Worm (Caenorhabditis elegans) whole organism, L3 larva: ENCODE measurements around the gene fbxc-58.

Experiments
- ama-1 ChIP-seq: fragments of 150-350 bp; optimal IDR thresholded peaks from 2 replicates; lab custom pipeline; 2018
- ceh-28 ChIP-seq: fragments of 150-350 bp; optimal IDR thresholded peaks from 2 replicates; lab custom pipeline; 2014; ENCODE audit warnings: missing biosample characterization, missing genetic modification reagents, missing genetic modification characterization
- ceh-82 ChIP-seq: fragments of 150-350 bp; optimal IDR thresholded peaks from 2 replicates; lab custom pipeline; 2014; ENCODE audit warnings: missing biosample characterization, missing genetic modification characterization
- ceh-9 ChIP-seq: sonication (generic microtip); optimal IDR thresholded peaks from 2 replicates; lab custom pipeline; 2018; ENCODE audit warnings: missing biosample characterization, missing genetic modification characterization
- daf-12 ChIP-seq: fragments of 150-350 bp; optimal IDR thresholded peaks from 2 replicates; lab custom pipeline; 2014; ENCODE audit warnings: missing biosample characterization, missing genetic modification reagents, missing genetic modification characterization
- egl-27 ChIP-seq: sonication (generic microtip); optimal IDR thresholded peaks from 4 replicates; lab custom pipeline; 2017; ENCODE audit warnings: missing biosample characterization, missing genetic modification reagents, missing genetic modification characterization
- egl-5 ChIP-seq: fragments of 150-350 bp; optimal IDR thresholded peaks from 2 replicates; lab custom pipeline; 2017; ENCODE audit warnings: missing biosample characterization, missing genetic modification reagents, missing genetic modification characterization, inconsistent platforms
- elt-2 ChIP-seq: sonication (generic microtip); optimal IDR thresholded peaks from 2 replicates; lab custom pipeline; 2016; ENCODE audit warnings: missing genetic modification reagents, mild to moderate bottlenecking, missing genetic modification characterization, missing compliant biosample characterization
- elt-3 ChIP-seq, 3 experiments: fragments of 150-350 bp in 1 of 3; sonication (generic microtip) in 2 of 3; optimal IDR thresholded peaks; 2 replicates in 2 of 3; 4 replicates in 1 of 3; lab custom pipeline; 2014 to 2017; ENCODE audit warnings: missing biosample characterization in 3 of 3, missing genetic modification characterization in 3 of 3
- eor-1 ChIP-seq, 2 experiments: fragments of 150-350 bp; optimal IDR thresholded peaks; 2 replicates each; lab custom pipeline; 2014 to 2018; ENCODE audit warnings: missing biosample characterization in 2 of 2, missing genetic modification characterization in 2 of 2
- fkh-10 ChIP-seq: sonication (generic microtip); optimal IDR thresholded peaks from 2 replicates; lab custom pipeline; 2017; ENCODE audit warnings: missing biosample characterization, missing genetic modification reagents, missing genetic modification characterization
- fos-1 ChIP-seq: fragments of 150-350 bp; optimal IDR thresholded peaks from 2 replicates; lab custom pipeline; 2014; ENCODE audit warnings: missing biosample characterization, missing genetic modification characterization
- hmg-11 ChIP-seq: sonication (generic microtip); optimal IDR thresholded peaks from 2 replicates; lab custom pipeline; 2016; ENCODE audit warnings: missing genetic modification characterization, missing compliant biosample characterization
- jun-1 ChIP-seq: fragments of 150-350 bp; optimal IDR thresholded peaks from 2 replicates; lab custom pipeline; 2014; ENCODE audit warnings: missing biosample characterization, missing genetic modification reagents, missing genetic modification characterization
- lin-15B ChIP-seq: fragments of 150-350 bp; optimal IDR thresholded peaks from 2 replicates; lab custom pipeline; 2014; ENCODE audit warnings: missing biosample characterization, missing genetic modification characterization
- lin-39 ChIP-seq: fragments of 150-350 bp; optimal IDR thresholded peaks from 2 replicates; lab custom pipeline; 2018; ENCODE audit warnings: missing biosample characterization, missing genetic modification reagents, missing genetic modification characterization
- mdl-1 ChIP-seq: fragments of 150-350 bp; optimal IDR thresholded peaks from 2 replicates; lab custom pipeline; 2014; ENCODE audit warnings: missing biosample characterization, missing genetic modification characterization
- nhr-11 ChIP-seq: fragments of 150-350 bp; optimal IDR thresholded peaks from 2 replicates; lab custom pipeline; 2014; ENCODE audit warnings: missing biosample characterization, missing genetic modification characterization
- nhr-12 ChIP-seq: fragments of 150-350 bp; optimal IDR thresholded peaks from 2 replicates; lab custom pipeline; 2014; ENCODE audit warnings: missing biosample characterization, missing genetic modification characterization
- nhr-23 ChIP-seq: fragments of 150-350 bp; optimal IDR thresholded peaks from 2 replicates; lab custom pipeline; 2014; ENCODE audit warnings: missing biosample characterization, missing genetic modification reagents, missing genetic modification characterization
- nhr-237 ChIP-seq: fragments of 150-350 bp; optimal IDR thresholded peaks from 2 replicates; lab custom pipeline; 2014; ENCODE audit warnings: missing biosample characterization, missing genetic modification characterization
- nhr-25 ChIP-seq: sonication (generic microtip); optimal IDR thresholded peaks from 2 replicates; lab custom pipeline; 2017; ENCODE audit warnings: missing biosample characterization, missing genetic modification characterization
- nhr-28 ChIP-seq: fragments of 150-350 bp; optimal IDR thresholded peaks from 2 replicates; lab custom pipeline; 2014; ENCODE audit warnings: missing biosample characterization, missing genetic modification characterization
- nhr-43 ChIP-seq: sonication (generic microtip); optimal IDR thresholded peaks from 2 replicates; lab custom pipeline; 2016; ENCODE audit warnings: mild to moderate bottlenecking, missing genetic modification characterization, missing compliant biosample characterization; ENCODE audit not compliant: poor library complexity, severe bottlenecking
- nhr-77 ChIP-seq: fragments of 150-350 bp; optimal IDR thresholded peaks from 2 replicates; lab custom pipeline; 2014; ENCODE audit warnings: missing biosample characterization, missing genetic modification characterization
- pha-4 ChIP-seq: fragments of 150-350 bp; optimal IDR thresholded peaks from 2 replicates; lab custom pipeline; 2014; ENCODE audit warnings: missing biosample characterization, missing genetic modification reagents, missing genetic modification characterization
- pqm-1 ChIP-seq: fragments of 150-350 bp; optimal IDR thresholded peaks from 2 replicates; lab custom pipeline; 2017; ENCODE audit warnings: missing biosample characterization, missing genetic modification characterization, inconsistent platforms
- sea-2 ChIP-seq: fragments of 150-350 bp; sonication (generic microtip); optimal IDR thresholded peaks from 4 replicates; lab custom pipeline; 2014; ENCODE audit warnings: missing biosample characterization, missing genetic modification reagents, missing genetic modification characterization
- skn-1 ChIP-seq: fragments of 150-350 bp; optimal IDR thresholded peaks from 2 replicates; lab custom pipeline; 2014; ENCODE audit warnings: missing biosample characterization, missing genetic modification characterization
- snpc-4 ChIP-seq: fragments of 150-350 bp; optimal IDR thresholded peaks from 2 replicates; lab custom pipeline; 2014; ENCODE audit warnings: missing biosample characterization, missing genetic modification characterization
- tbx-2 ChIP-seq: sonication (generic microtip); optimal IDR thresholded peaks from 2 replicates; lab custom pipeline; 2016; ENCODE audit warnings: mild to moderate bottlenecking, missing genetic modification characterization, missing compliant biosample characterization
- unc-39 ChIP-seq: sonication (generic microtip); optimal IDR thresholded peaks from 4 replicates; lab custom pipeline; 2017; ENCODE audit warnings: missing biosample characterization, missing genetic modification characterization
- unc-62 ChIP-seq: fragments of 150-350 bp; sonication (generic microtip); optimal IDR thresholded peaks from 4 replicates; lab custom pipeline; 2014; ENCODE audit warnings: missing biosample characterization, missing genetic modification reagents, missing genetic modification characterization
- zag-1 ChIP-seq: fragments of 150-350 bp; optimal IDR thresholded peaks from 2 replicates; lab custom pipeline; 2014; ENCODE audit warnings: missing biosample characterization, missing genetic modification characterization
- ztf-11 ChIP-seq: fragments of 150-350 bp; optimal IDR thresholded peaks from 2 replicates; lab custom pipeline; 2014; ENCODE audit warnings: missing biosample characterization, missing genetic modification characterization
- ztf-4 ChIP-seq: fragments of 150-350 bp; optimal IDR thresholded peaks from 2 replicates; lab custom pipeline; 2014; ENCODE audit warnings: missing biosample characterization, missing genetic modification characterization

The fbxc-58 gene

ce11 chrIV:9378272-9378671 lies 7.0 kb downstream of the fbxc-58 start, which contains the start of gene C10C5.4:
Gene C10C5.4, plus strand, starts transcription at chrIV:9378552.
- TF ChIP-seq elt-2 (peak; percentile 42), nhr-11 (tag; lab: Kevin White, UChicago) (no peak)

DNA sequence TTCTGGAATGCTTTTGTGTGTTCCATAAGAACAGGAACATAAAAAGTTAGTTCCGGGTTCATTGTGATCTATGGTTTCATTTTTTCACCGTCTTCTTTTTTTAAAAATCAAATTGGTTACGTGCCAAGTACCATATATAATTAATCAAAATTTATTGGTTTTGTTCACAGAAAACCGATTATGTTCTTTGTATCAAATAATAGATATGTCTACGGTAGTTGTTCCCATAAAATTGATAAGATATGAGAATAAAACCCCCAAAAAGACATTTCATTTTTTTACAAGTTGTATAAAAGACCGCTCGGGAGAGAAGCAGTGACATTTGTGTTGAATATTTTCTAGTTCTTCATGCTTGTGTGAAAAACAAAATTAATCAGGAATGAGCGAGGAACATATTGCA lies 9.8 kb downstream of the fbxc-58 start, which contains the start of gene C10C5.5:
Gene C10C5.5 (plus strand): TSS at position 301 of the 400 bp plus-strand sequence.
- TF ChIP-seq nhr-237 (tag; lab: Kevin White, UChicago) (no peak), pha-4 (tag; lab: Kevin White, UChicago) (no peak), egl-27 (tag; lab: Kevin White, UChicago) (no peak), fos-1 (no peak), skn-1 (tag; lab: Kevin White, UChicago) (no peak), sea-2 (GFP tag; lab: Kevin White, UChicago) (no peak), lin-15B (tag; lab: Kevin White, UChicago) (no peak), tbx-2 (tag; lab: Kevin White, UChicago) (no peak), ceh-28 (no peak)

ce11 chrIV:9384826-9385225 lies 13.5 kb downstream of the fbxc-58 start, which contains the start of gene C10C5.7:
Gene C10C5.7, plus strand, starts transcription at chrIV:9385126.
- TF ChIP-seq eor-1 (tag; optimal IDR thresholded peaks at IDR 0.05; lab: Kevin White, UChicago) (no peak), zag-1 (tag; lab: Kevin White, UChicago) (no peak), lin-39 (no peak), unc-39 (tag; lab: Kevin White, UChicago) (no peak), ztf-4 (tag; lab: Kevin White, UChicago) (no peak), nhr-23 (no peak), elt-2 (no peak), hmg-11 (tag; lab: Kevin White, UChicago) (no peak), daf-12 (tag; lab: Kevin White, UChicago) (no peak), unc-62 (GFP tag; lab: Kevin White, UChicago) (no peak), sea-2 (GFP tag; lab: Kevin White, UChicago) (no peak), nhr-77 (tag; lab: Kevin White, UChicago) (no peak), ama-1 (no peak), nhr-12 (tag; lab: Kevin White, UChicago) (no peak), ztf-11 (tag; lab: Kevin White, UChicago) (no peak), ceh-9 (tag; lab: Kevin White, UChicago) (no peak), snpc-4 (tag; lab: Kevin White, UChicago) (no peak), elt-3 (tag; optimal IDR thresholded peaks at IDR 0.05; lab: Kevin White, UChicago) (no peak), tbx-2 (tag; lab: Kevin White, UChicago) (no peak), egl-27 (tag; lab: Kevin White, UChicago) (no peak)
- TF ChIP-seq, all 47 proteins: peak for 0

DNA sequence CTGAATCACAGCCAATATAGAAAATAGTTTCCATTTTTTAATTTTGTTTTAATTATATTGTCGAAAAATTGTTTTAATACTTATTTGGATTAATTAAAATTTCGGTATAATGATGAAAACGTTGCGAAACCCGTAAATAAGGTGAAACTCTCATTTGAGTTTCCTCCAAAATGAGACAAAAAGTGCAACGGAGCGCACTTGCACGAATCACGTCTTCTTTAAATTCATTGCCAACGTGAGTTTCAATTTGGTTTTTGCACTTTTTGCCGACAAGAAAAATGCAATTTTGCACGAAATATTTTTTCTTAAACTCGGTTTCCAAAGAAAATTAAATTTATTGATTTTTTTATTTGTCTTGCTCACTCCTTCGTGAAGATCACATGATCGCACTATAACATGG lies 14.7 kb downstream of the fbxc-58 start, which contains the start of gene daf-15:
Gene daf-15 (plus strand): TSS at position 171 of the 400 bp plus-strand sequence.
- peak; percentile 26 for TF ChIP-seq nhr-25 (tag; lab: Kevin White, UChicago)
- no peak for TF ChIP-seq fkh-10 (GFP tag; lab: Kevin White, UChicago)
- TF ChIP-seq nhr-12 (tag; lab: Kevin White, UChicago) = no peak
- peak; percentile 28 for TF ChIP-seq ceh-28
- TF ChIP-seq hmg-11 (tag; lab: Kevin White, UChicago) = peak; percentile 55
- TF ChIP-seq nhr-43 (tag; lab: Kevin White, UChicago) = no peak
- TF ChIP-seq pha-4 (tag; lab: Kevin White, UChicago) = peak; percentile 68
- TF ChIP-seq elt-2 = peak; percentile 9
- TF ChIP-seq skn-1 (tag; lab: Kevin White, UChicago) = peak; percentile 50
- peak; percentile 70 for TF ChIP-seq lin-15B (tag; lab: Kevin White, UChicago)
- peak; percentile 26 for TF ChIP-seq nhr-23
- TF ChIP-seq egl-5 (tag; lab: Kevin White, UChicago) = peak; percentile 47
- peak; percentile 3 for TF ChIP-seq pqm-1 (tag; lab: Kevin White, UChicago)
- no peak for TF ChIP-seq ceh-82 (tag; lab: Kevin White, UChicago)
- TF ChIP-seq mdl-1 (tag; lab: Kevin White, UChicago) = no peak
- no peak for TF ChIP-seq daf-12 (tag; lab: Kevin White, UChicago)
- no peak for TF ChIP-seq nhr-28 (tag; lab: Kevin White, UChicago)
- TF ChIP-seq jun-1 = peak; percentile 15
- TF ChIP-seq lin-39 = no peak
- TF ChIP-seq zag-1 (tag; lab: Kevin White, UChicago) = no peak
